Worm (Caenorhabditis elegans): ENCODE data around the gene golg-4.
A peak's percentile ranks its signal among the peaks of the same experiment; 100 is the strongest.
"Not testable (repeated sequence)": the region's sequence is repeated elsewhere in the genome, so short reads cannot be mapped to it uniquely, and the experiment has no call there.

golg-4 gene

DNA sequence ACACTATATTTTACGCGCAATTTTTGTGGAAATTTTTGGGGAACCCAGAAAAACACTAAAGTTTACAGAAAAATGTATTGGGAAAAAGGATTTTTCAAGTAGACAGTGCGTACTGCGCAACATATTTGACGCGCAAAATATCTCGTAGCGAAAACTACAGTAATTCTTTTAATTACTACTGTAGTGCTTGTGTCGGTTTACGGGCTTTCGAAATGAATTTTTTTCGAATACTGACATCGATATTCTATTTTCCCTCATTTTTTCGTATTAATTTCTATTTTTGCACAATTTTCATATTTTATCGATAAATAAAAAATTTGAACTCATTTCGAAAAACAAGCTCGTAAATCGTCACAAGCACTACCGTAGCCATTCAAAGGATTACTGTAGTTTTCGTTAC, 23.2 kb downstream of the golg-4 start:
- peak in 1 of 2 experiments; percentile 95 for TF ChIP-seq unc-62 (GFP tag; optimal IDR thresholded peaks at IDR 0.05 in 1 of 2)
- no peak for TF ChIP-seq unc-62 (tag; optimal IDR thresholded peaks at IDR 0.05)
- no peak for TF ChIP-seq nhr-11 (tag; optimal IDR thresholded peaks at IDR 0.05)

DNA sequence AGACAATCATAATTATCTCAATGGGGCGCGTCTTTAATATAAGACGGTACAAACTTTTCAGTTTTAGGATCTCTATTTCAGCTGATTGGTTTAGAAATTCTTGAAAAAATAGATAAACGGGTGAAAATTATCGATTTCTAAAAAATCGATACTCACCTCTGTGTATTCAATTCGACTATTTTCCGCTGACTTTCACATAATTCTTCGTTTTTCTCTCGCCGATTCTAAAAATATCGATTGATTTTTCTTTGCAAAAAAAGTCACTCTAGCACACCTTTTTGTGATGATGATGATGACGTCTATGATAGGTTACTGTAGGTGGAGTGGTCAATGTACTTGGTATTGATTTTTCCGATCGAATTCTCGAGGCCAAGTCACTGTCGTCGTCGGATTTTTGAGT, 24.4 kb downstream of the golg-4 start:
- TF ChIP-seq php-3 (GFP tag; IDR thresholded peaks at IDR 0.05): no peak
- no peak for TF ChIP-seq nhr-6 (tag; optimal IDR thresholded peaks at IDR 0.05)
- peak; percentile 82 for TF ChIP-seq ceh-28 (tag; optimal IDR thresholded peaks at IDR 0.05)
- TF ChIP-seq snpc-4 (tag; optimal IDR thresholded peaks at IDR 0.05): no peak
- TF ChIP-seq tra-1 (GFP tag; IDR thresholded peaks at IDR 0.05): no peak
- no peak for TF ChIP-seq ces-1 (GFP tag; optimal IDR thresholded peaks at IDR 0.05)

DNA sequence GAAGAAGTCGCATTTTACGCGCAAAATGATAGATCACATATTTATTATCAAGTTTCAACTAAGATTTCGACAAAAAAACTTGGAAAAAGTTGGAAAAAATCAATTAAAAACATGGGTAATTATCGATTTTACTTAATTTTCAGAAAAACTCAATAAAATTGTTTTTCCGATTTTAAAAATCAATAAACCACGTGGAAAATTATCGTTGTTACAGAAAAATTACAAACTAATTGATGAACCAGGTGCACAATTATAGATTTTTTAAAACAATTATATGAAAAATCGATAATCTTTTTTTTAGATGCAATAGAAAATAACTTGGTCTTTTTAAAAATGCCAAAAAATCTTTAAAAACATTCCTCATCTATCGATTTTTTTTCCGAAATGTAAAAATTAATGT, 25.3 kb downstream of the golg-4 start:
- TF ChIP-seq ceh-28 (tag; optimal IDR thresholded peaks at IDR 0.05): peak; percentile 61
- no peak for TF ChIP-seq daf-8 (GFP tag; IDR thresholded peaks at IDR 0.05)

DNA sequence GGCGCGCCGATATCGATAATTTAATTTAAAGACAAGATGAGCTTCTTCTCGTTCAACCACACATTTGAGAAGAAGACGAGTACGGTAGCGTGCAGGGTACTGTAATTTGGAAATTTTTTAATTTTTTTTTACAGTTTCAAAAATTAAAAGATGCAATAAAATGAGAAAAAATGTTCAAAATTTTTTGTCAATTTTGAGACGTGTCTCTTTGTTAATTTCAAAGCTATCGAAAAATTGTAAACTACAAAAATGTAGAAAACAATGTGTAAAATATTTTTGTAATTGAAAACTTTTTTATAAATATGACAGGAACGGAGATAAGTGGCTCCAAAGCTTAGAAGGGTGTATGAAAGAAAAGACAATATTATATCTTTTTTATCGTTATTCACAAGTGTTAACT, 26.0 kb downstream of the golg-4 start, which contains the start of gene K01A11.1:
Gene K01A11.1, minus strand, starts transcription at position 101 of the 400 bp plus-strand sequence.
- TF ChIP-seq spr-3 (GFP tag; optimal IDR thresholded peaks at IDR 0.05) (no peak), dpl-1 (GFP tag; optimal IDR thresholded peaks at IDR 0.05) (no peak), ceh-32 (tag; optimal IDR thresholded peaks at IDR 0.05; ENCODE audit: poor library complexity) (no peak), attf-4 (tag; optimal IDR thresholded peaks at IDR 0.05) (no peak), daf-19 (GFP tag; conservative IDR thresholded peaks at IDR 0.05) (no peak), hlh-11 (tag; optimal IDR thresholded peaks at IDR 0.05) (no peak), lsy-2 (tag; optimal IDR thresholded peaks at IDR 0.05) (no peak), mep-1 (tag; optimal IDR thresholded peaks at IDR 0.05) (no peak), skn-1 (tag; optimal IDR thresholded peaks at IDR 0.05) (no peak), cey-2 (tag; optimal IDR thresholded peaks at IDR 0.05; ENCODE audit: borderline replicate concordance, insufficient read depth) (no peak), hmg-1.1 (GFP tag; IDR thresholded peaks at IDR 0.05) (no peak), egl-43 (GFP tag; IDR thresholded peaks at IDR 0.05) (no peak), Y75B8A.6 (GFP tag; IDR thresholded peaks at IDR 0.05) (no peak), dmd-6 (GFP tag; IDR thresholded peaks at IDR 0.05) (no peak), set-16 (GFP tag; IDR thresholded peaks at IDR 0.05) (no peak), aly-2 (tag; optimal IDR thresholded peaks at IDR 0.05) (no peak), nhr-77 (tag; optimal IDR thresholded peaks at IDR 0.05) (no peak), T26A8.4 (GFP tag; IDR thresholded peaks at IDR 0.05) (no peak), madf-9 (GFP tag; conservative IDR thresholded peaks at IDR 0.05) (no peak), aha-1 (tag) (no peak)

DNA sequence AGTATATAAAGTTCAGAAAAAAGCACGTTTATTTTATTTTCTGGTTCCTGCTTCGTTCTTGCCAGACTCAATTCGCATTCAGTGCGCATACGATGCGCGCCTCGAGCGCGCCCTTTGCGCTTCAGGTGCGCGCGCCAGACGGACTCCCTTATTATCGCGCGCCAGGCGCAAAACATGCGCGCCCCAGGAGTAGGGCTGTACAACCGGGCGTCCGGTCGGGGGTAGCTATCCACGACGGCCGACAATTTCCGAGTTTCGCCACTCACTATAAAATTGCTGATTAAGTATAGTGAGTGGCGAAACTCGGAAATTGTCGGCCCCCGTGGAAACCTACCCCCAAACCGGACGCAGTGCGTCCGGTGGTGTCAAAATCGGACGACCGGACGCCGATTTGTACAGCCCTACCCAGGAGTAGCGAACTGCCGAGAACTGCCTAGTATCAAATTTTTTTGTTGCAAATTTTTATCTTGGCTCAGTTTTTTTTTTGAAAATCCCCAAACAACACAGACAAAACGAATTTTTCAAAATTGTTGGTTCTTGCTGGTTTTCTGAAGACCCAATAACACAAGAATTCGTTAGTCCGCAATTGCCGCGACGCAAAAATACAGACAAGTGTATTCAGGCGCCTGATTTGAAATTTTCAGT, 28.2 kb downstream of the golg-4 start:
- TF ChIP-seq unc-62 (GFP tag; optimal IDR thresholded peaks at IDR 0.05 in 1 of 2): peak in 1 of 2 experiments; percentile 57
- not testable (repeated sequence) for TF ChIP-seq unc-62 (tag; optimal IDR thresholded peaks at IDR 0.05)
- TF ChIP-seq set-16 (GFP tag; IDR thresholded peaks at IDR 0.05): peak; percentile 84

DNA sequence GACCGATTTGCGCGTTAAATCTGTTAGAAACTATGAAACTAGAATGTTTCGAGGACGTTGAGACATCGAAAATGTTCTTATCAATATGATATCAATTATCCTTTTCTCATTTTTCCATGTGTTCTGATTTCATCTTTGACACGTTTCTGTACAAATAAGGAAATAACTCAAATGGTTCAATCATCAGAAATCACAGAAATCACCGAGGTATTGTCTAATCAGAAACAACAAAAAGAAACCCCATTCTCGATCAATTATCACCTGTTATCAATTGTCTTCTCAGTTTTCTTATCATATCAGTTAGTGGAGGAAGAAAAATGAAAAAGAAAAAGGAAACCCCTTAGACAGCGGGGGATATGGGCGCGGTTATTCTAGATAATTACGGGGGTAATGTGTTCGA, 29.8 kb downstream of the golg-4 start:
- no peak for TF ChIP-seq hmg-1.1 (GFP tag; IDR thresholded peaks at IDR 0.05)
- peak in 1 of 2 experiments; percentile 99 for TF ChIP-seq unc-62 (GFP tag; optimal IDR thresholded peaks at IDR 0.05 in 1 of 2)
- no peak for TF ChIP-seq unc-62 (tag; optimal IDR thresholded peaks at IDR 0.05)
- no peak for TF ChIP-seq nhr-48 (tag; optimal IDR thresholded peaks at IDR 0.05)
- peak; percentile 72 for TF ChIP-seq nhr-28 (tag; optimal IDR thresholded peaks at IDR 0.05)
- TF ChIP-seq dmd-6 (GFP tag; IDR thresholded peaks at IDR 0.05): peak; percentile 60
- peak in 1 of 2 experiments; percentile 4 for TF ChIP-seq lsy-2 (tag; optimal IDR thresholded peaks at IDR 0.05)
- peak in 1 of 2 experiments; percentile 51 for TF ChIP-seq mdl-1 (tag; optimal IDR thresholded peaks at IDR 0.05)
- TF ChIP-seq pqm-1 (tag; optimal IDR thresholded peaks at IDR 0.05): peak; percentile 60
- TF ChIP-seq spr-3 (GFP tag; optimal IDR thresholded peaks at IDR 0.05): no peak
- no peak for TF ChIP-seq ceh-82 (tag; optimal IDR thresholded peaks at IDR 0.05)
- TF ChIP-seq hlh-11 (tag; optimal IDR thresholded peaks at IDR 0.05): peak; percentile 41
